Fruit fly (Drosophila melanogaster) Kc167 (cell line): ENCODE data around the gene CG31076.

Source experiments
- Myc ChIP-seq: fragments of >200 bp; optimal IDR thresholded peaks from 2 replicates; lab custom pipeline; 2017; ENCODE audit warnings: missing external identifiers
- h ChIP-seq: fragments of >200 bp; optimal IDR thresholded peaks from 3 replicates; lab custom pipeline; 2018; ENCODE audit warnings: missing external identifiers
- psq ChIP-seq: fragments of >200 bp; optimal IDR thresholded peaks from 2 replicates; lab custom pipeline; 2017; ENCODE audit warnings: missing external identifiers

DNA sequence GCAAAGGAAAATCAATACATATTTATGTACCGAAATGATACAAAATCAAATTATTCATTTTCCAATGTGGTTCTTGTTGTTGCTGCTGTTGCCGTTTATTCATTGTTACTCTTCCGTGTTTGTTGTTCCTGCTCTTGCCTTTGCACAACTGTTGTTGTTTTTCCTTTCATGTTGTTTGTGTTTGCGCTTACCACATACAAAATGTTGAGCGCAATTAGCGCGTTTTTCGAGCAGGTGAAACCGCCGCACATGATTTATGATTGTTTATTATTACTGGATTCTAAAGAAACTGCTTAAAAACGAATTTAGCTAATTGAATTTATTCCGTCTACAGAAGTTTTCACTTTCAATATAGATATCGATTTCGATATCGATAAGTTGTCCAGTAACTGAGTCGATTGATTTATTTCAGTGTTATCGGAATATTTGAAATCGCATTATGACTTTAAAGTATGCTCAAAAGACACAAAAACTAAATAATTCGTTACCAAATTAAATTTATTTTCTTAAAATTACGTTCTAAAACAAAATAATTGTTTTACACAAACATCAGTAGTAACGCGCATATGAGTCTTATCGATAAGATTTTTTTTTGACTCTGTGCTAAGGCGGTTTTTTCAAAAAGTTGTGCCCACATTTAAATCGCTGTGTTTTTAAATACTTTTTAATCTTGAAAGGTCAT lies 25.1 kb downstream of the CG31076 start, which contains the start of gene Tsp97E:
- TF ChIP-seq psq (lab: Kevin White, UChicago) (no peak), h (lab: Kevin White, UChicago) (no peak), Myc (lab: Kevin White, UChicago) (no peak)
